Worm (Caenorhabditis elegans): ENCODE measurements around the gene C25F6.1.
A peak's percentile ranks its signal among the peaks of the same experiment; 100 is the strongest.

C25F6.1 gene

DNA sequence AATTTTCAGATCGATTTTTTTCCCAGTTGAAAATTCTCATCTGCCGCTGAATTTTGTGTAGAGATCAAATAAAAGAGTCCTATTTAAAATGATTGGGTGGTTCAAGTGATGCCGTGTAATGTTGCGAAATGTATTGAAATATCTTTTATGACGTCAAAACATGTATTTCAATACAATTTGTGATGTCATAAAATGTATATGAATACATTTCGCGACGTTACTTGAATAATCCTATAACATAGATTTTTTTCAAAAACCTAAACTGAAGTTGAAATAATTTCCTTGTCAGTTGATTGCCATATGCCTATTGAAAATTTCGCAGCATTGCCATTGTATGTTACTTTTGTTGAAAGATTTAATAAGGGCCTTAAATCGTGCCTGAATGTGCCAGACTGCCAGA is 3.3 kb downstream of the C25F6.1 start, which contains the start of gene F55D1.1:
F55D1.1 (plus strand) TSS at position 301 of the 400 bp plus-strand sequence.
- TF ChIP-seq flh-1 (GFP tag; optimal IDR thresholded peaks at IDR 0.05), result no peak
- TF ChIP-seq tbx-8 (GFP tag; optimal IDR thresholded peaks at IDR 0.05), result no peak
- TF ChIP-seq lin-32 (GFP tag; optimal IDR thresholded peaks at IDR 0.05), result no peak
- TF ChIP-seq elt-1 (tag; optimal IDR thresholded peaks at IDR 0.05; ENCODE audit: borderline replicate concordance, insufficient read depth), result no peak
- no peak for TF ChIP-seq hlh-1 (tag; optimal IDR thresholded peaks at IDR 0.05)

DNA sequence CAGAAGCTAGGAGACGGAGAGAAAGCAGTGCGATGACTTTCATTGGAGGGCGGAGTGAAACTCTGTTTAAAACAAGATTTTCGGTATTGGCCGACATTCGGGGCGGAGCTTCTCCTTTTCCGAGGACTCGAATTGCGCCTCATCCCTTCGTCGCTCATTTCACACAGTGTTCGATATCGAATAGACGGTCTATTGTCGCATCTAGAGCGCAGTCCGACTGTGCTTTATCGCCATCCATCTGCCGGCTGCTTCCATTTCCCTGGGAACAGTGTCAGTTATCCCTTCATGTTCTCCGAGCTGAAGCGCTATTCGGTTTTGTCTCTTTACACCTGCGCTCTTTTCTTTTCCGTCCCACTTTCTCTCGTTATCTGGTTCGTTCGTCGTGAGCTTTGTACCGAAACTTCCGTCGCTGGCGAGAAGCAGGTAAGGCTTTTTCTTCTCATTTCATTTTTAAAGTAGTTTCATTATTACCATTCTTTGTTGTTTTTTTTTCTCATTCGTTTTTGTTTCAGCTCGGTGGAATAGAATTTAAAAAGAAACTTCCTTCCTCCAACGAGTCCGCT is 6.6 kb downstream of the C25F6.1 start, which contains the start of the genes bus-8A and bus-8B:
bus-8A (plus strand) TSS at position 96 of the 563 bp plus-strand sequence.
bus-8B (plus strand) TSS at position 513 of the 563 bp plus-strand sequence.
- TF ChIP-seq tbx-8 (GFP tag; optimal IDR thresholded peaks at IDR 0.05), result no peak
- TF ChIP-seq elt-1 (tag; optimal IDR thresholded peaks at IDR 0.05; ENCODE audit: borderline replicate concordance, insufficient read depth), result no peak
- TF ChIP-seq nhr-28 (tag; optimal IDR thresholded peaks at IDR 0.05), result no peak
- TF ChIP-seq flh-1 (GFP tag; optimal IDR thresholded peaks at IDR 0.05), result no peak
- no peak for TF ChIP-seq lsy-2 (tag; optimal IDR thresholded peaks at IDR 0.05)
- no peak for TF ChIP-seq ceh-43 (GFP tag; optimal IDR thresholded peaks at IDR 0.05)
- TF ChIP-seq ztf-11 (tag; optimal IDR thresholded peaks at IDR 0.05), result no peak
- no peak for TF ChIP-seq snpc-4 (tag; optimal IDR thresholded peaks at IDR 0.05)
- no peak for TF ChIP-seq nhr-12 (tag; optimal IDR thresholded peaks at IDR 0.05)

DNA sequence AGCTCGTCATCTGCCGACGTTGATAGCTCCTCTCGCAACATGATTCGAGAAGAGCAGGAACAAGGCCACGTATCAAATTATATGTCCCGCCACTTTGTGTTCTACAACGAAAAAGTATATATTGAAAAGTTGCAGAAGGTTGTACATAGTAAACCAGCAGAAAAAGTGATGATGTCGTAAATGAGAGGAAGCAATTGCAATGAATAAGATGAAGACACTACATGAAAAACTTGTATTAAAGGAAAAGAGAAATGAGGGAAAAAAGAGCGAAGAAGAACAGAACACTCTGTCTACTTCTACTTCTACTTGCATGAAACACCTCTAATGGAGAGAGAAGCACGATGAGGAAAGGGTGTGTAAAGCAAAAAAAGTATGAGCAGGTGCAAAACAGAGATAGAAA is 18.9 kb downstream of the C25F6.1 start, which contains the start of gene T23F2.2:
T23F2.2 (minus strand) TSS at position 101 of the 400 bp plus-strand sequence.
- TF ChIP-seq ceh-83 (GFP tag; optimal IDR thresholded peaks at IDR 0.05) (no peak), nhr-76 (tag; optimal IDR thresholded peaks at IDR 0.05) (no peak), tbx-8 (GFP tag; optimal IDR thresholded peaks at IDR 0.05) (no peak), unc-62 (GFP tag; optimal IDR thresholded peaks at IDR 0.05) (no peak), lin-13 (tag; optimal IDR thresholded peaks at IDR 0.05) (no peak), sem-2 (GFP tag; optimal IDR thresholded peaks at IDR 0.05) (no peak), drap-1 (GFP tag; optimal IDR thresholded peaks at IDR 0.05) (no peak), flh-1 (GFP tag; optimal IDR thresholded peaks at IDR 0.05) (no peak), mep-1 (tag; optimal IDR thresholded peaks at IDR 0.05) (no peak), nhr-28 (tag; optimal IDR thresholded peaks at IDR 0.05) (no peak), snpc-4 (tag; optimal IDR thresholded peaks at IDR 0.05) (no peak), zip-8 (tag; optimal IDR thresholded peaks at IDR 0.05) (no peak), cnd-1 (tag; optimal IDR thresholded peaks at IDR 0.05) (no peak), unc-120 (tag; optimal IDR thresholded peaks at IDR 0.05; ENCODE audit: poor library complexity, severe bottlenecking) (no peak), lin-32 (GFP tag; optimal IDR thresholded peaks at IDR 0.05) (no peak), ces-1 (GFP tag; optimal IDR thresholded peaks at IDR 0.05) (no peak), lsy-2 (tag; optimal IDR thresholded peaks at IDR 0.05) (no peak)

DNA sequence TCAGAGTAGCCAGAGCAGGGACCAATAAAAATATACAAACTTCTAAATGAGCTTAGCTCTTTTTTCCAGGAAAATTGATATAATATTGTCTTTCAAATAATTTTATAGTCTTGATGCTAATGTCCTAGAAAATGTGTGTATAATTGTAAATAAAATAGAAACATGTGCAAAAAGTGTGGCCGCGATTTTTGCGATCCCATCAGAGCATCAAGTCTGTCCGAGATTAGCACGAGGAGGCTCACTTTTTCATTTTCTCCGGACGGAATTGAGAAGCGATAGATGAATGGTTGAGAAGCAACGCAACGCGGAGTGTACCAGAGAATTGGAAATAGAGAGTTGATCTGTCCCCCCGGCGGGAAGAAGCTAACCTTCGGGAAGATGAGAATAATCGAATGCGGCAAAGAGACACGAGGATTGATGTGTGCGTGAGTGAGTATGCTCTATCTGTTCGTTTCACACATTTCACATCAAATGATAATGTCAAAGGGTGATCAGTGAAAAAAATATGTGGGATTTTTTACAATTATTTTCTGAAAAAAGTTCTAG is 20.2 kb downstream of the C25F6.1 start:
- TF ChIP-seq nhr-28 (tag; optimal IDR thresholded peaks at IDR 0.05), result no peak
- no peak for TF ChIP-seq drap-1 (GFP tag; optimal IDR thresholded peaks at IDR 0.05)
- no peak for TF ChIP-seq ham-2 (GFP tag; optimal IDR thresholded peaks at IDR 0.05)
- no peak for TF ChIP-seq bed-3 (GFP tag; optimal IDR thresholded peaks at IDR 0.05)
- no peak for TF ChIP-seq flh-1 (GFP tag; optimal IDR thresholded peaks at IDR 0.05)
- TF ChIP-seq ztf-11 (tag; optimal IDR thresholded peaks at IDR 0.05), result no peak
- TF ChIP-seq lsy-2 (tag; optimal IDR thresholded peaks at IDR 0.05), result no peak
- TF ChIP-seq tbx-8 (GFP tag; optimal IDR thresholded peaks at IDR 0.05), result no peak
- TF ChIP-seq ceh-83 (GFP tag; optimal IDR thresholded peaks at IDR 0.05), result no peak
- no peak for TF ChIP-seq sptf-1 (tag; optimal IDR thresholded peaks at IDR 0.05)
- peak; percentile 57 for TF ChIP-seq unc-120 (tag; optimal IDR thresholded peaks at IDR 0.05; ENCODE audit: poor library complexity, severe bottlenecking)
- TF ChIP-seq nhr-2 (tag; optimal IDR thresholded peaks at IDR 0.05), result no peak
- no peak for TF ChIP-seq ceh-43 (GFP tag; optimal IDR thresholded peaks at IDR 0.05)
- TF ChIP-seq elt-3 (tag; optimal IDR thresholded peaks at IDR 0.05), result no peak
- peak; percentile 64 for TF ChIP-seq unc-62 (GFP tag; optimal IDR thresholded peaks at IDR 0.05)
- no peak for TF ChIP-seq nhr-12 (tag; optimal IDR thresholded peaks at IDR 0.05)

DNA sequence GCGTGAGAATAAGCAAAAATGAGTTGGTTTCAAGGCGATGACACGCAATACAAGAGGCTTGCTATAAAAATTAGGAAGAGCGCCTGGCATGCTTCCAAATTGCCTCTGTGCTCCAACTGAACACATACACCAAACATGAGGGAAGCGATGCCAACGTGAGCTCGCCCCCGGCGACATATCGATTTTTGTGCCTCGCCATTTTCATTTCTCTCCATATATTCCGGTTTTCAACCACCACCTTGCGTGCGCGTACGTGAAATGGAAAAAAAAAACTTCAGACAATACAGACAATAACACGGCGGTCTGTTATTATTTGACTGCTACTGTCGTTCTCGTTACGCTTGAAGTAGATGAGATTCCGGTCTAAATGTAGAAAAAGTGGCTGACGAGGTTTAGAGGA is 21.6 kb downstream of the C25F6.1 start:
- TF ChIP-seq ces-1 (GFP tag; optimal IDR thresholded peaks at IDR 0.05), result no peak
- TF ChIP-seq nhr-28 (tag; optimal IDR thresholded peaks at IDR 0.05), result no peak
- no peak for TF ChIP-seq ztf-11 (tag; optimal IDR thresholded peaks at IDR 0.05)
- no peak for TF ChIP-seq tbx-8 (GFP tag; optimal IDR thresholded peaks at IDR 0.05)
- no peak for TF ChIP-seq elt-3 (tag; optimal IDR thresholded peaks at IDR 0.05)
- TF ChIP-seq mab-5 (tag; optimal IDR thresholded peaks at IDR 0.05), result no peak
- no peak for TF ChIP-seq snpc-4 (tag; optimal IDR thresholded peaks at IDR 0.05)
- TF ChIP-seq drap-1 (GFP tag; optimal IDR thresholded peaks at IDR 0.05), result no peak
- no peak for TF ChIP-seq nhr-12 (tag; optimal IDR thresholded peaks at IDR 0.05)
- no peak for TF ChIP-seq zip-8 (tag; optimal IDR thresholded peaks at IDR 0.05)
